Fruit fly (Drosophila melanogaster) whole organism, wandering third instar larva: ENCODE data around the gene lectin-24Db.

Experiments used
- Dif ChIP-seq: fragments of 200-275, 200-300 bp; sonication (Bioruptor generic); optimal IDR thresholded peaks from 2 replicates; lab custom pipeline; 2018; ENCODE audit warnings: missing biosample characterization, missing genetic modification characterization; ENCODE audit not compliant: partially characterized antibody
- Jra ChIP-seq: sonication (Bioruptor generic); optimal IDR thresholded peaks from 2 replicates; lab custom pipeline; 2016; ENCODE audit warnings: missing biosample characterization, missing genetic modification characterization
- Vsx2 ChIP-seq: fragments of 200-300, 225-300 bp; sonication (Bioruptor generic); optimal IDR thresholded peaks from 2 replicates; lab custom pipeline; 2018; ENCODE audit warnings: missing biosample characterization, missing genetic modification characterization; ENCODE audit not compliant: partially characterized antibody
- dmrt93B ChIP-seq: fragments of 200-800 bp; sonication (Bioruptor generic); optimal IDR thresholded peaks from 2 replicates; lab custom pipeline; 2018; ENCODE audit warnings: missing biosample characterization, mild to moderate bottlenecking, missing genetic modification characterization
- h ChIP-seq: fragments of 200-800 bp; sonication (Bioruptor generic); optimal IDR thresholded peaks from 3 replicates; lab custom pipeline; 2016; ENCODE audit warnings: missing biosample characterization, mild to moderate bottlenecking, missing genetic modification characterization
- lola ChIP-seq: fragments of >200 bp; optimal IDR thresholded peaks from 2 replicates; lab custom pipeline; 2017; ENCODE audit warnings: missing biosample characterization, missing genetic modification characterization

dm6 chr2L:4227546-4227945 lies 39.6 kb downstream of the lectin-24Db start, which contains the start of gene RpL40:
- TF ChIP-seq Dif (GFP tag; lab: Kevin White, UChicago) (no peak), Vsx2 (GFP tag; lab: Kevin White, UChicago) (no peak), lola (GFP tag; lab: Kevin White, UChicago) (no peak), Jra (GFP tag; lab: Kevin White, UChicago) (no peak), h (GFP tag; lab: Kevin White, UChicago) (no peak), dmrt93B (no peak)
